Worm (Caenorhabditis elegans) whole organism, L4 larva: ENCODE data around the gene K08F11.1.
"Not testable (repeated sequence)": the region's sequence is repeated elsewhere in the genome, so short reads cannot be mapped to it uniquely, and the experiment has no call there.

ENCODE experiments used
- F37D6.2 ChIP-seq: sonication (generic microtip); optimal IDR thresholded peaks from 2 replicates; lab custom pipeline; 2016; ENCODE audit warnings: mild to moderate bottlenecking, missing genetic modification characterization, missing compliant biosample characterization
- F49E8.2 ChIP-seq: sonication (generic microtip); optimal IDR thresholded peaks from 2 replicates; lab custom pipeline; 2016; ENCODE audit warnings: missing compliant biosample characterization, mild to moderate bottlenecking, missing genetic modification characterization, borderline replicate concordance
- T20F7.1 ChIP-seq: fragments of 200-800 bp; sonication (Bioruptor generic); optimal IDR thresholded peaks from 2 replicates; lab custom pipeline; 2018; ENCODE audit warnings: mild to moderate bottlenecking, missing genetic modification characterization, missing compliant biosample characterization
- T26A8.4 ChIP-seq: fragments of 200-800 bp; sonication (Bioruptor generic); IDR thresholded peaks from 2 replicates; pipeline ENCODE4 v1.3.6; 2022; ENCODE audit warnings: missing genetic modification characterization, missing compliant biosample characterization
- Y105C5A.15 ChIP-seq: fragments of 200-800 bp; sonication (Bioruptor generic); IDR thresholded peaks from 2 replicates; pipeline ENCODE4 v1.3.6; 2022; ENCODE audit warnings: missing genetic modification characterization, missing compliant biosample characterization
- Y5F2A.4 ChIP-seq: fragments of 200-800 bp; sonication (Bioruptor generic); optimal IDR thresholded peaks from 2 replicates; lab custom pipeline; 2018; ENCODE audit warnings: mild to moderate bottlenecking, missing genetic modification characterization, missing compliant biosample characterization
- ZK337.2 ChIP-seq: fragments of 200-800 bp; sonication (Bioruptor generic); IDR thresholded peaks from 2 replicates; pipeline ENCODE4 v1.3.6; 2022; ENCODE audit warnings: missing genetic modification reagents, missing genetic modification characterization, missing compliant biosample characterization
- ZK546.5 ChIP-seq, 2 experiments: sonication (generic microtip); optimal IDR thresholded peaks; 2 replicates each; lab custom pipeline; 2017; ENCODE audit warnings: missing biosample characterization in 2 of 2, missing genetic modification characterization in 2 of 2
- arid-1 ChIP-seq: fragments of 200-800 bp; sonication (Bioruptor generic); conservative IDR thresholded peaks from 2 replicates; pipeline ENCODE4 v1.3.6; 2022; ENCODE audit warnings: missing genetic modification reagents, missing genetic modification characterization, missing compliant biosample characterization
- ceh-32 ChIP-seq: sonication (generic microtip); optimal IDR thresholded peaks from 2 replicates; lab custom pipeline; 2016; ENCODE audit warnings: mild to moderate bottlenecking, missing genetic modification characterization, missing compliant biosample characterization; ENCODE audit not compliant: poor library complexity
- ctbp-1 ChIP-seq: fragments of 200-800 bp; sonication (Bioruptor generic); IDR thresholded peaks from 2 replicates; pipeline ENCODE4 v1.3.6; 2022; ENCODE audit warnings: missing genetic modification reagents, missing genetic modification characterization, missing compliant biosample characterization
- daf-16 ChIP-seq, 3 experiments: sonication (generic microtip); optimal IDR thresholded peaks; 2 replicates each; lab custom pipeline; 2016 to 2017; ENCODE audit warnings: missing genetic modification characterization in 3 of 3, missing genetic modification reagents in 3 of 3, mild to moderate bottlenecking in 2 of 3, missing compliant biosample characterization in 2 of 3, missing biosample characterization in 1 of 3, moderate library complexity in 1 of 3
- daf-19 ChIP-seq: fragments of 200-800 bp; sonication (Bioruptor generic); conservative IDR thresholded peaks from 2 replicates; pipeline ENCODE4 v1.3.6; 2022; ENCODE audit warnings: missing genetic modification characterization, missing compliant biosample characterization
- daf-8 ChIP-seq: fragments of 200-800 bp; sonication (Bioruptor generic); IDR thresholded peaks from 2 replicates; pipeline ENCODE4 v1.3.6; 2022; ENCODE audit warnings: missing genetic modification characterization, missing compliant biosample characterization
- dmd-8 ChIP-seq: fragments of 200-800 bp; sonication (Bioruptor generic); IDR thresholded peaks from 2 replicates; pipeline ENCODE4 v1.3.6; 2022; ENCODE audit warnings: missing genetic modification characterization, missing compliant biosample characterization
- dmd-9 ChIP-seq: fragments of 200-800 bp; sonication (Bioruptor generic); IDR thresholded peaks from 2 replicates; pipeline ENCODE4 v1.3.6; 2022; ENCODE audit warnings: missing genetic modification reagents, missing genetic modification characterization, missing compliant biosample characterization
- dpl-1 ChIP-seq: fragments of 150-350 bp; optimal IDR thresholded peaks from 2 replicates; lab custom pipeline; 2014; ENCODE audit warnings: missing biosample characterization, missing genetic modification reagents, missing genetic modification characterization
- egl-43 ChIP-seq: fragments of 200-800 bp; sonication (Bioruptor generic); IDR thresholded peaks from 2 replicates; pipeline ENCODE4 v1.3.6; 2022; ENCODE audit warnings: missing genetic modification reagents, missing genetic modification characterization, missing compliant biosample characterization
- hlh-11 ChIP-seq: fragments of 200-800 bp; sonication (Bioruptor generic); optimal IDR thresholded peaks from 2 replicates; lab custom pipeline; 2018; ENCODE audit warnings: mild to moderate bottlenecking, missing genetic modification characterization, missing compliant biosample characterization
- lin-15B ChIP-seq: fragments of 150-350 bp; sonication (generic microtip); optimal IDR thresholded peaks from 3 replicates; lab custom pipeline; 2014; ENCODE audit warnings: missing biosample characterization, missing genetic modification characterization
- lin-29 ChIP-seq: fragments of 200-800 bp; sonication (Bioruptor generic); IDR thresholded peaks from 2 replicates; pipeline ENCODE4 v1.3.6; 2022; ENCODE audit warnings: missing genetic modification reagents, missing genetic modification characterization, missing compliant biosample characterization
- lin-38 ChIP-seq: fragments of 200-800 bp; sonication (Bioruptor generic); IDR thresholded peaks from 2 replicates; pipeline ENCODE4 v1.3.6; 2022; ENCODE audit warnings: missing genetic modification reagents, missing genetic modification characterization, missing compliant biosample characterization
- lir-3 ChIP-seq: sonication (generic microtip); optimal IDR thresholded peaks from 2 replicates; lab custom pipeline; 2016; ENCODE audit warnings: mild to moderate bottlenecking, missing genetic modification characterization, missing compliant biosample characterization
- lsy-2 ChIP-seq, 2 experiments: fragments of 150-350 bp in 1 of 2; sonication (generic microtip) in 1 of 2; optimal IDR thresholded peaks; 2 replicates each; lab custom pipeline; 2014 to 2017; ENCODE audit warnings: missing biosample characterization in 2 of 2, missing genetic modification characterization in 2 of 2
- madf-5 ChIP-seq, 2 experiments: fragments of 200-800 bp; sonication (Bioruptor generic); IDR thresholded peaks; 2 replicates each; pipeline ENCODE4 v1.3.6; 2022; ENCODE audit warnings: missing compliant biosample characterization in 2 of 2, missing genetic modification characterization in 2 of 2
- madf-9 ChIP-seq: fragments of 200-800 bp; sonication (Bioruptor generic); conservative IDR thresholded peaks from 2 replicates; pipeline ENCODE4 v1.3.6; 2022; ENCODE audit warnings: missing genetic modification reagents, missing genetic modification characterization, missing compliant biosample characterization
- mdt-29 ChIP-seq: fragments of 200-800 bp; sonication (Bioruptor generic); IDR thresholded peaks from 2 replicates; pipeline ENCODE4 v1.3.6; 2022; ENCODE audit warnings: missing genetic modification reagents, missing genetic modification characterization, missing compliant biosample characterization
- mes-2 ChIP-seq: sonication (generic microtip); optimal IDR thresholded peaks from 2 replicates; lab custom pipeline; 2016; ENCODE audit warnings: missing genotype, mild to moderate bottlenecking, missing genetic modification characterization, missing compliant biosample characterization; ENCODE audit not compliant: poor library complexity, severe bottlenecking
- mxl-2 ChIP-seq: fragments of 200-800 bp; sonication (Bioruptor generic); conservative IDR thresholded peaks from 2 replicates; pipeline ENCODE4 v1.3.6; 2022; ENCODE audit warnings: missing genetic modification reagents, missing genetic modification characterization, missing compliant biosample characterization
- mxl-3 ChIP-seq: fragments of 200-800 bp; sonication (Bioruptor generic); optimal IDR thresholded peaks from 2 replicates; lab custom pipeline; 2018; ENCODE audit warnings: mild to moderate bottlenecking, missing genetic modification characterization, missing compliant biosample characterization
- nhr-102 ChIP-seq: sonication (generic microtip); optimal IDR thresholded peaks from 2 replicates; lab custom pipeline; 2016; ENCODE audit warnings: mild to moderate bottlenecking, missing genetic modification characterization, moderate library complexity, missing compliant biosample characterization
- nhr-11 ChIP-seq: fragments of 150-350 bp; optimal IDR thresholded peaks from 2 replicates; lab custom pipeline; 2014; ENCODE audit warnings: missing biosample characterization, missing genetic modification characterization
- nhr-237 ChIP-seq: sonication (generic microtip); optimal IDR thresholded peaks from 2 replicates; lab custom pipeline; 2017; ENCODE audit warnings: missing biosample characterization, missing genetic modification characterization
- nhr-28 ChIP-seq: fragments of 150-350 bp; optimal IDR thresholded peaks from 2 replicates; lab custom pipeline; 2014; ENCODE audit warnings: missing biosample characterization, missing genetic modification characterization
- nhr-41 ChIP-seq: fragments of 200-800 bp; sonication (Bioruptor generic); IDR thresholded peaks from 2 replicates; pipeline ENCODE4 v1.3.6; 2022; ENCODE audit warnings: missing genetic modification reagents, missing genetic modification characterization, missing compliant biosample characterization
- nhr-42 ChIP-seq: fragments of 200-800 bp; sonication (Bioruptor generic); IDR thresholded peaks from 2 replicates; pipeline ENCODE4 v1.3.6; 2022; ENCODE audit warnings: missing genetic modification characterization, missing compliant biosample characterization
- nhr-48 ChIP-seq: sonication (generic microtip); optimal IDR thresholded peaks from 2 replicates; lab custom pipeline; 2016; ENCODE audit warnings: mild to moderate bottlenecking, missing genetic modification characterization, missing compliant biosample characterization
- nhr-77 ChIP-seq: fragments of 150-350 bp; optimal IDR thresholded peaks from 2 replicates; lab custom pipeline; 2014; ENCODE audit warnings: missing biosample characterization, missing genetic modification characterization
- pha-4 ChIP-seq, 2 experiments: fragments of 150-350 bp in 1 of 2; fragments of 200-800 bp in 1 of 2; sonication (Bioruptor generic) in 1 of 2; IDR thresholded peaks in 1 of 2; optimal IDR thresholded peaks in 1 of 2; 2 replicates each; pipeline versions ENCODE4 v1.3.6 to Lab custom; 2014 to 2022; ENCODE audit warnings: missing genetic modification characterization in 2 of 2, missing genetic modification reagents in 2 of 2, missing biosample characterization in 1 of 2, missing compliant biosample characterization in 1 of 2
- php-3 ChIP-seq: fragments of 200-800 bp; sonication (Bioruptor generic); IDR thresholded peaks from 2 replicates; pipeline ENCODE4 v1.3.6; 2022; ENCODE audit warnings: missing genetic modification reagents, missing genetic modification characterization, missing compliant biosample characterization
- rbr-2 ChIP-seq: sonication (generic microtip); optimal IDR thresholded peaks from 2 replicates; lab custom pipeline; 2016; ENCODE audit warnings: missing genotype, missing genetic modification characterization, missing compliant biosample characterization
- saeg-2 ChIP-seq: fragments of 200-800 bp; sonication (Bioruptor generic); IDR thresholded peaks from 2 replicates; pipeline ENCODE4 v1.3.6; 2022; ENCODE audit warnings: missing genetic modification reagents, missing genetic modification characterization, missing compliant biosample characterization
- sdz-12 ChIP-seq: fragments of 200-800 bp; sonication (Bioruptor generic); optimal IDR thresholded peaks from 2 replicates; lab custom pipeline; 2018; ENCODE audit warnings: mild to moderate bottlenecking, missing genetic modification characterization, missing compliant biosample characterization
- tag-97 ChIP-seq: fragments of 200-800 bp; sonication (Bioruptor generic); IDR thresholded peaks from 2 replicates; pipeline ENCODE4 v1.3.6; 2022; ENCODE audit warnings: missing genetic modification characterization, missing compliant biosample characterization
- unc-62 ChIP-seq, 3 experiments: fragments of 150-350 bp in 1 of 3; sonication (generic microtip); optimal IDR thresholded peaks in 2 of 3; peaks in 1 of 3; 1 replicate in 1 of 3; 2 replicates in 2 of 3; lab custom pipeline; 2014 to 2017; ENCODE audit warnings: missing biosample characterization in 3 of 3, missing genetic modification characterization in 3 of 3, missing genetic modification reagents in 3 of 3, missing genotype in 1 of 3
- zfp-2 ChIP-seq: sonication (generic microtip); optimal IDR thresholded peaks from 2 replicates; lab custom pipeline; 2016; ENCODE audit warnings: mild to moderate bottlenecking, missing genetic modification characterization, missing compliant biosample characterization
- zfp-3 ChIP-seq: fragments of 200-800 bp; sonication (Bioruptor generic); conservative IDR thresholded peaks from 2 replicates; pipeline ENCODE4 v1.3.6; 2022; ENCODE audit warnings: missing genetic modification reagents, missing genetic modification characterization, missing compliant biosample characterization
- zip-11 ChIP-seq: fragments of 200-800 bp; sonication (Bioruptor generic); IDR thresholded peaks from 2 replicates; pipeline ENCODE4 v1.3.6; 2022; ENCODE audit warnings: missing genetic modification characterization, missing compliant biosample characterization

Gene K08F11.1

ce11 chrIV:4727935-4728334, 3.3 kb downstream of the K08F11.1 start (continued):
- TF ChIP-seq T20F7.1 (GFP tag; lab: Kevin White, UChicago) (peak; percentile 94), rbr-2 (tag; lab: Kevin White, UChicago) (peak; percentile 98), dmd-8 (GFP tag; lab: Robert Waterston, UW) (peak; percentile 82; the same call in 1 of the 2 replicates), ZK337.2 (GFP tag; lab: Robert Waterston, UW) (peak; percentile 100), nhr-48 (peak; percentile 84), nhr-28 (peak; percentile 41), mdt-29 (GFP tag; lab: Robert Waterston, UW) (peak; percentile 98), ceh-32 (tag; lab: Kevin White, UChicago) (peak; percentile 34), Y5F2A.4 (GFP tag; lab: Kevin White, UChicago) (peak; percentile 31), lsy-2 (tag; optimal IDR thresholded peaks at IDR 0.05; lab: Kevin White, UChicago) (peak; percentile 97 to 98), arid-1 (GFP tag; lab: Robert Waterston, UW) (peak; percentile 96), lin-29 (GFP tag; lab: Robert Waterston, UW) (peak; percentile 100), madf-5 (GFP tag; IDR thresholded peaks at IDR 0.05; lab: Robert Waterston, UW) (peak; percentile 93 to 100), lin-38 (GFP tag; lab: Robert Waterston, UW) (peak; percentile 100), unc-62 (GFP tag; optimal IDR thresholded peaks at IDR 0.05 in 1 of 2; lab: Kevin White, UChicago) (peak in 1 of 2 experiments; percentile 84), sdz-12 (GFP tag; lab: Kevin White, UChicago) (peak; percentile 1), lin-15B (tag; lab: Kevin White, UChicago) (peak; percentile 62), ctbp-1 (GFP tag; lab: Robert Waterston, UW) (peak; percentile 99), egl-43 (GFP tag; lab: Robert Waterston, UW) (peak; percentile 99), T26A8.4 (GFP tag; lab: Robert Waterston, UW) (peak; percentile 99), saeg-2 (GFP tag; lab: Robert Waterston, UW) (peak; percentile 98), Y105C5A.15 (GFP tag; lab: Robert Waterston, UW) (peak; percentile 70; the same call in 1 of the 2 replicates), dpl-1 (peak; percentile 68), daf-19 (GFP tag; lab: Robert Waterston, UW) (peak; percentile 100), F37D6.2 (tag; lab: Kevin White, UChicago) (peak; percentile 94), madf-9 (GFP tag; lab: Robert Waterston, UW) (peak; percentile 100), daf-16 (GFP tag; optimal IDR thresholded peaks at IDR 0.05; lab: Kevin White, UChicago) (peak; percentile 31 to 83), daf-8 (peak; percentile 99), php-3 (GFP tag; lab: Robert Waterston, UW) (peak; percentile 100), zip-11 (GFP tag; lab: Robert Waterston, UW) (peak; percentile 72; the same call in 1 of the 2 replicates), nhr-42 (GFP tag; lab: Robert Waterston, UW) (peak; percentile 100), lir-3 (tag; lab: Kevin White, UChicago) (peak; percentile 60), nhr-41 (GFP tag; lab: Robert Waterston, UW) (peak; percentile 95), mxl-3 (GFP tag; lab: Kevin White, UChicago) (peak; percentile 75), zfp-3 (GFP tag; lab: Robert Waterston, UW) (peak; percentile 100), pha-4 (GFP tag; IDR thresholded peaks at IDR 0.05; lab: Robert Waterston, UW) (peak; percentile 99), dmd-9 (GFP tag; lab: Robert Waterston, UW) (peak; percentile 100), zfp-2 (tag; lab: Kevin White, UChicago) (peak; percentile 90), nhr-77 (tag; lab: Kevin White, UChicago) (peak; percentile 71), nhr-102 (tag; lab: Kevin White, UChicago) (peak; percentile 96), nhr-237 (tag; lab: Kevin White, UChicago) (peak; percentile 55), F49E8.2 (peak; percentile 0), nhr-11 (tag; lab: Kevin White, UChicago) (peak; percentile 72), mxl-2 (peak; percentile 95), mes-2 (peak; percentile 92), hlh-11 (tag; lab: Kevin White, UChicago) (peak; percentile 92), ZK546.5 (tag; optimal IDR thresholded peaks at IDR 0.05; lab: Kevin White, UChicago) (peak in 1 of 2 experiments; percentile 71), tag-97 (peak; percentile 98)
- TF ChIP-seq unc-62, daf-16, pha-4 (tag; optimal IDR thresholded peaks at IDR 0.05; lab: Kevin White, UChicago): not testable (repeated sequence)
- TF ChIP-seq, all 104 proteins: peak for 66; not testable (repeated sequence) for 38
